Fruit fly (Drosophila melanogaster) whole organism, adult: ENCODE results near the gene pix.

Source experiments
- CG14711 ChIP-seq: fragments of 200-800 bp; sonication (Bioruptor generic); optimal IDR thresholded peaks from 2 replicates; lab custom pipeline; 2018; ENCODE audit warnings: missing biosample characterization, mild to moderate bottlenecking, missing genetic modification characterization, moderate library complexity
- CG33017 ChIP-seq: fragments of 200-800 bp; sonication (Bioruptor generic); optimal IDR thresholded peaks from 2 replicates; lab custom pipeline; 2018; ENCODE audit warnings: missing biosample characterization, mild to moderate bottlenecking, missing genetic modification characterization, moderate library complexity
- CG5204 ChIP-seq: fragments of 200-800 bp; sonication (Bioruptor generic); optimal IDR thresholded peaks from 2 replicates; lab custom pipeline; 2016; ENCODE audit warnings: missing biosample characterization, missing genetic modification characterization
- CG7045 ChIP-seq: fragments of 200-800 bp; sonication (Bioruptor generic); optimal IDR thresholded peaks from 2 replicates; lab custom pipeline; 2017; ENCODE audit warnings: missing biosample characterization, mild to moderate bottlenecking, missing genetic modification characterization
- CG7101 ChIP-seq: fragments of 200-800 bp; sonication (Bioruptor generic); optimal IDR thresholded peaks from 2 replicates; lab custom pipeline; 2018; ENCODE audit warnings: missing biosample characterization, mild to moderate bottlenecking, missing genetic modification characterization, moderate library complexity
- Crg-1 ChIP-seq: fragments of 200-800 bp; sonication (Bioruptor generic); optimal IDR thresholded peaks from 2 replicates; lab custom pipeline; 2016; ENCODE audit warnings: missing biosample characterization, missing genetic modification characterization
- Hr96 ChIP-seq: fragments of 200-800 bp; sonication (Bioruptor generic); optimal IDR thresholded peaks from 2 replicates; lab custom pipeline; 2016; ENCODE audit warnings: missing biosample characterization, missing genetic modification characterization
- Mnt ChIP-seq: fragments of 200-800 bp; sonication (Bioruptor generic); optimal IDR thresholded peaks from 2 replicates; lab custom pipeline; 2016; ENCODE audit warnings: missing biosample characterization, mild to moderate bottlenecking, missing genetic modification characterization
- kay ChIP-seq: fragments of 200-800 bp; sonication (Bioruptor generic); peaks from one replicate; lab custom pipeline; 2016; ENCODE audit warnings: missing biosample characterization, missing genetic modification characterization, borderline replicate concordance
- ovo ChIP-seq: fragments of 200-800 bp; sonication (Bioruptor generic); optimal IDR thresholded peaks from 2 replicates; lab custom pipeline; 2016; ENCODE audit warnings: missing biosample characterization, missing genetic modification characterization
- pad ChIP-seq: fragments of 200-800 bp; sonication (Bioruptor generic); optimal IDR thresholded peaks from 3 replicates; lab custom pipeline; 2017; ENCODE audit warnings: missing biosample characterization, missing genetic modification characterization, mild to moderate bottlenecking, moderate library complexity, missing genetic modification reagents
- tj ChIP-seq: fragments of 200-800 bp; sonication (Bioruptor generic); optimal IDR thresholded peaks from 3 replicates; lab custom pipeline; 2017; ENCODE audit warnings: missing biosample characterization, mild to moderate bottlenecking, missing genetic modification characterization, moderate library complexity
- toe ChIP-seq: fragments of 200-800 bp; sonication (Bioruptor generic); optimal IDR thresholded peaks from 2 replicates; lab custom pipeline; 2016; ENCODE audit warnings: missing biosample characterization, missing genetic modification characterization

The pix gene

DNA sequence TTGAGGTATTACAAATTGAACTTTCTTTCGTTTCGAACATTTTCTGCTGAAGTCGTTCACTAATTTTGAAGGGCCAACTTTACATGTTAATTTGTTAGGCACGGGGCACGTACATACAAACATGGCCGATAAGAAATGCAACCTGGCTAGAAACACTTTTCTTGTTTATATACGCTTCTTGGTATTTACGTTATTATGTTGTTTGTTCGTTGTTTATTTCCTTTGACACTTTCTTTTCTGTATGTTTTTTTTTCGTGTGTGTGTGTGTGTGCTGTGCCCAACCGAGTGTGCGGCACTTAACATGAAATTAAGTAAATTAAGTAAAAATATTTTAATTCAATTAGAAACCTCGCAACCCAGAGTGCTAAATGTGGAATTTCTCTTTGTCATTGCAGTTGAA, 48.9 kb downstream of the pix start:
- TF ChIP-seq kay (peak; percentile 12), Crg-1 (GFP tag; lab: Kevin White, UChicago) (no peak), Hr96 (no peak), CG5204 (GFP tag; lab: Kevin White, UChicago) (no peak), CG14711 (tag; lab: Kevin White, UChicago) (no peak)

DNA sequence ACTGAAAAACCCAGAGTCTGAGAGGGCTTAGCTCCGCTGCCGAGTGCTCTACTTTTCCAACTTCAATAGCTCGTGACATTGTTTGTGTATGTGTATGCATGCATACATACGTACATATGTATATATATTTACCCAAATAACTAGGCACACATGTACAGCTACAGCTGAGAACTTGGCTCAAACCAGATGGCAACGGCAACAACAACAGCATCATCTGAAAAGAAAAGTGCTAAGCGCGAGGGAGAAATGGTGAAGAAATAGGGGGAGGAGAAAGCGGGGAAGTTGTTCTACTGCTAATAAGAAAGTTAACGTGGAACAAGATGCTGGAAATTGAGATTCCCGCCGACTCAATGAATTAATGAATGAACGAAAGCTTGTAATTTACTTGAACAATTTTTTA, 49.6 kb downstream of the pix start:
- TF ChIP-seq tj (GFP tag; lab: Kevin White, UChicago) (no peak), ovo (GFP tag; lab: Kevin White, UChicago) (no peak), pad (GFP tag; lab: Kevin White, UChicago) (no peak), CG7101 (tag; lab: Kevin White, UChicago) (no peak), Hr96 (no peak), Mnt (GFP tag; lab: Kevin White, UChicago) (no peak), CG7045 (GFP tag; lab: Kevin White, UChicago) (no peak), CG33017 (tag; lab: Kevin White, UChicago) (no peak), toe (GFP tag; lab: Kevin White, UChicago) (no peak)

DNA sequence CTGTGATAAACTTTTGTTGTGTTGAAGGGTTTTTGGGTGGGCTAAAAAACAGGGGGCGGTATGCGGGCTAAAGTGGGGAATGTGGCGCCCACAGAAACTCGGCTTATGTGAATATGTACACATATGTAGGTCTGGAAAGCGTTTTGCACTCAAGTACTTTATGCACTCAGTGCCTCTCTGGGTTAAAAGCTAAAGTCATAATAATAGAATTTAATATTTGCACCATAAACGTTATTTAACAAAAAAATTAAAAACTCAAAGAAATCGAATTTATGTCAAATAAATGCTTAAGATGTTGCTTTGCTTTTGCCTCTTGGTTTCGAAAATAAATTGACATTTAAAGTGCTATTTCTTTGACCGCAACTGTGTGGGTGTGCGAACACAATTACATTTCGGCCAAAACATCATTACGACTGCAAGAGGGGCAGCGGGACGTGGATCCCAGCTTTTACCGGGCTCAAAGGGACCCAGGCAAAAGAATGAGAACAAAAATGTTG, 50.1 kb downstream of the pix start:
- peak; percentile 44 for TF ChIP-seq kay
- no peak for TF ChIP-seq CG7045 (GFP tag; lab: Kevin White, UChicago)
